Fruit fly (Drosophila melanogaster) whole organism, embryonic: Measurements from ENCODE around the gene CG31898.

Experiments used
- ATbp ChIP-seq: fragments of 200-800 bp; sonication (Bioruptor generic); optimal IDR thresholded peaks from 2 replicates; lab custom pipeline; 2017; ENCODE audit warnings: missing biosample characterization, mild to moderate bottlenecking, missing genetic modification characterization, missing genetic modification reagents
- Awh ChIP-seq: fragments of 200-800 bp; sonication (Bioruptor generic); IDR thresholded peaks from 2 replicates; pipeline ENCODE4, ENCODE4 v1.3.6; 2022; ENCODE audit warnings: missing biosample characterization, missing genetic modification characterization
- CG10274 ChIP-seq: fragments of 200-800 bp; sonication (Bioruptor generic); optimal IDR thresholded peaks from 3 replicates; lab custom pipeline; 2017; ENCODE audit warnings: missing biosample characterization, mild to moderate bottlenecking, missing genetic modification characterization
- CG11504 ChIP-seq: fragments of 200-800 bp; sonication (Bioruptor generic); optimal IDR thresholded peaks from 3 replicates; lab custom pipeline; 2019; ENCODE audit warnings: missing biosample characterization, mild to moderate bottlenecking, missing genetic modification characterization, moderate library complexity
- CG11560 ChIP-seq: fragments of 200-800 bp; sonication (Bioruptor generic); IDR thresholded peaks from 3 replicates; pipeline ENCODE4 v1.3.6; 2022; ENCODE audit warnings: missing biosample characterization, missing genetic modification characterization
- CG14014 ChIP-seq: fragments of 200-800 bp; sonication (Bioruptor generic); IDR thresholded peaks from 2 replicates; pipeline ENCODE4 v1.3.6; 2022; ENCODE audit warnings: missing biosample characterization, missing genetic modification characterization
- CG14710 ChIP-seq: fragments of 200-800 bp; sonication (Bioruptor generic); optimal IDR thresholded peaks from 3 replicates; lab custom pipeline; 2019; ENCODE audit warnings: missing biosample characterization, mild to moderate bottlenecking, missing genetic modification characterization, moderate library complexity
- CG1529 ChIP-seq: fragments of 200-800 bp; sonication (Bioruptor generic); optimal IDR thresholded peaks from 3 replicates; lab custom pipeline; 2018; ENCODE audit warnings: missing biosample characterization, missing genetic modification characterization
- CG17359 ChIP-seq: fragments of 200-800 bp; sonication (Bioruptor generic); optimal IDR thresholded peaks from 3 replicates; lab custom pipeline; 2018; ENCODE audit warnings: missing biosample characterization, mild to moderate bottlenecking, missing genetic modification characterization, moderate library complexity
- CG1792 ChIP-seq: fragments of 200-800 bp; sonication (Bioruptor generic); optimal IDR thresholded peaks from 2 replicates; lab custom pipeline; 2016; ENCODE audit warnings: missing biosample characterization, missing genetic modification characterization
- CG18476 ChIP-seq: fragments of 200-800 bp; sonication (Bioruptor generic); optimal IDR thresholded peaks from 2 replicates; lab custom pipeline; 2016; ENCODE audit warnings: missing biosample characterization, mild to moderate bottlenecking, missing genetic modification characterization
- CG34376 ChIP-seq: fragments of 200-800 bp; sonication (Bioruptor generic); optimal IDR thresholded peaks from 2 replicates; lab custom pipeline; 2018; ENCODE audit warnings: missing biosample characterization, mild to moderate bottlenecking, missing genetic modification characterization
- CG3726 ChIP-seq: fragments of 200-800 bp; sonication (Bioruptor generic); IDR thresholded peaks from 3 replicates; pipeline ENCODE4, ENCODE4 v1.3.6; 2022; ENCODE audit warnings: missing biosample characterization, missing genetic modification characterization
- CG4707 ChIP-seq: fragments of 200-800 bp; sonication (Bioruptor generic); optimal IDR thresholded peaks from 2 replicates; lab custom pipeline; 2018; ENCODE audit warnings: missing biosample characterization, mild to moderate bottlenecking, missing genetic modification characterization, moderate library complexity
- CG4730 ChIP-seq: fragments of 200-800 bp; sonication (Bioruptor generic); IDR thresholded peaks from 2 replicates; pipeline ENCODE4 v1.3.6; 2022; ENCODE audit warnings: missing biosample characterization, missing genetic modification characterization
- CG6791 ChIP-seq: fragments of 200-800 bp; sonication (Bioruptor generic); IDR thresholded peaks from 3 replicates; pipeline ENCODE4 v1.3.6; 2022; ENCODE audit warnings: missing biosample characterization, missing genetic modification characterization; ENCODE audit not compliant: partially characterized antibody
- CG6854 ChIP-seq: fragments of 200-800 bp; sonication (Bioruptor generic); optimal IDR thresholded peaks from 3 replicates; lab custom pipeline; 2017; ENCODE audit warnings: missing biosample characterization, mild to moderate bottlenecking, missing genetic modification characterization
- CG7928 ChIP-seq: fragments of 200-800 bp; sonication (Bioruptor generic); optimal IDR thresholded peaks from 2 replicates; lab custom pipeline; 2017; ENCODE audit warnings: missing biosample characterization, mild to moderate bottlenecking, missing genetic modification characterization
- CG8290 ChIP-seq, 3 experiments: fragments of 200-800 bp; sonication (Bioruptor generic); optimal IDR thresholded peaks; 2 replicates each; lab custom pipeline; 2016 to 2019; ENCODE audit warnings: missing biosample characterization in 3 of 3, missing genetic modification characterization in 3 of 3, mild to moderate bottlenecking in 2 of 3, moderate library complexity in 1 of 3
- CG8388 ChIP-seq: fragments of 200-800 bp; sonication (Bioruptor generic); optimal IDR thresholded peaks from 2 replicates; lab custom pipeline; 2019; ENCODE audit warnings: missing biosample characterization, mild to moderate bottlenecking, missing genetic modification characterization, moderate library complexity
- CG8765 ChIP-seq: fragments of 200-800 bp; sonication (Bioruptor generic); IDR thresholded peaks from 2 replicates; pipeline ENCODE4 v1.3.6; 2022; ENCODE audit warnings: missing biosample characterization, missing genetic modification characterization
- Gsc ChIP-seq: fragments of 200-800 bp; sonication (Bioruptor generic); IDR thresholded peaks from 2 replicates; pipeline ENCODE4 v1.3.6; 2022; ENCODE audit warnings: missing biosample characterization, missing genetic modification characterization
- HLH54F ChIP-seq: fragments of 200-800 bp; sonication (Bioruptor generic); optimal IDR thresholded peaks from 3 replicates; lab custom pipeline; 2016; ENCODE audit warnings: missing biosample characterization, missing genetic modification characterization
- HmgD ChIP-seq: fragments of 200-800 bp; sonication (Bioruptor generic); optimal IDR thresholded peaks from 3 replicates; lab custom pipeline; 2016; ENCODE audit warnings: missing biosample characterization, missing genetic modification characterization
- Hmr ChIP-seq: fragments of 200-800 bp; sonication (Bioruptor generic); optimal IDR thresholded peaks from 3 replicates; lab custom pipeline; 2017; ENCODE audit warnings: mild to moderate bottlenecking, missing biosample characterization, missing genetic modification reagents, missing genetic modification characterization
- Mad ChIP-seq: fragments of 200-800 bp; sonication (Bioruptor generic); optimal IDR thresholded peaks from 2 replicates; lab custom pipeline; 2016; ENCODE audit warnings: missing biosample characterization, missing genetic modification characterization
- Oaz ChIP-seq: fragments of 200-800 bp; sonication (Bioruptor generic); IDR thresholded peaks from 2 replicates; pipeline ENCODE4 v1.3.6; 2022; ENCODE audit warnings: missing biosample characterization, missing genetic modification characterization
- Ptx1 ChIP-seq: fragments of 200-800 bp; sonication (Bioruptor generic); IDR thresholded peaks from 2 replicates; pipeline ENCODE4 v1.3.6; 2022; ENCODE audit warnings: missing biosample characterization, missing genetic modification characterization
- Scr ChIP-seq: fragments of 200-800 bp; sonication (Bioruptor generic); IDR thresholded peaks from 2 replicates; pipeline ENCODE4 v1.3.6; 2022; ENCODE audit warnings: missing biosample characterization, missing genetic modification characterization; ENCODE audit not compliant: partially characterized antibody
- Sin3A ChIP-seq: fragments of >200 bp; optimal IDR thresholded peaks from 2 replicates; lab custom pipeline; 2018
- Spps ChIP-seq: fragments of 200-800 bp; sonication (Bioruptor generic); optimal IDR thresholded peaks from 2 replicates; lab custom pipeline; 2018; ENCODE audit warnings: missing biosample characterization, mild to moderate bottlenecking, missing genetic modification characterization
- bab2 ChIP-seq: fragments of 200-800 bp; sonication (Bioruptor generic); optimal IDR thresholded peaks from 2 replicates; lab custom pipeline; 2016; ENCODE audit warnings: missing biosample characterization, missing genetic modification characterization
- bcd ChIP-seq: fragments of 200-800 bp; sonication (Bioruptor generic); optimal IDR thresholded peaks from 2 replicates; lab custom pipeline; 2017; ENCODE audit warnings: missing biosample characterization, mild to moderate bottlenecking, missing genetic modification characterization
- btn ChIP-seq: fragments of 200-800 bp; sonication (Bioruptor generic); optimal IDR thresholded peaks from 2 replicates; lab custom pipeline; 2016; ENCODE audit warnings: missing biosample characterization, missing genetic modification characterization
- chn ChIP-seq: fragments of 200-800 bp; sonication (Bioruptor generic); optimal IDR thresholded peaks from 2 replicates; lab custom pipeline; 2016; ENCODE audit warnings: missing biosample characterization, missing genetic modification characterization
- crc ChIP-seq: fragments of 200-800 bp; sonication (Bioruptor generic); optimal IDR thresholded peaks from 2 replicates; lab custom pipeline; 2016; ENCODE audit warnings: missing biosample characterization, missing genetic modification characterization
- crol ChIP-seq: fragments of 200-800 bp; sonication (Bioruptor generic); IDR thresholded peaks from 2 replicates; pipeline ENCODE4 v1.3.6; 2022; ENCODE audit warnings: missing biosample characterization, missing genetic modification characterization
- dimm ChIP-seq: fragments of 200-800 bp; sonication (Bioruptor generic); IDR thresholded peaks from 2 replicates; pipeline ENCODE4 v1.3.6; 2022; ENCODE audit warnings: missing biosample characterization, missing genetic modification characterization
- dysf ChIP-seq: fragments of 200-800 bp; sonication (Bioruptor generic); IDR thresholded peaks from 3 replicates; pipeline ENCODE4 v1.3.6; 2022; ENCODE audit warnings: missing biosample characterization, missing genetic modification characterization
- grn ChIP-seq: fragments of 200-800 bp; sonication (Bioruptor generic); optimal IDR thresholded peaks from 3 replicates; lab custom pipeline; 2017; ENCODE audit warnings: missing biosample characterization, missing genetic modification characterization
- kah ChIP-seq: fragments of 200-800 bp; sonication (Bioruptor generic); optimal IDR thresholded peaks from 2 replicates; lab custom pipeline; 2018; ENCODE audit warnings: missing biosample characterization, mild to moderate bottlenecking, missing genetic modification characterization
- lmd ChIP-seq: fragments of 200-800 bp; sonication (Bioruptor generic); IDR thresholded peaks from 2 replicates; pipeline ENCODE4 v1.3.6; 2022; ENCODE audit warnings: missing biosample characterization, missing genetic modification characterization
- luna ChIP-seq: fragments of 200-800 bp; sonication (Bioruptor generic); optimal IDR thresholded peaks from 2 replicates; lab custom pipeline; 2016; ENCODE audit warnings: missing biosample characterization, missing genetic modification characterization
- mld ChIP-seq: fragments of 200-800 bp; sonication (Bioruptor generic); IDR thresholded peaks from 3 replicates; pipeline ENCODE4 v1.3.6; 2022; ENCODE audit warnings: missing biosample characterization, missing genetic modification characterization; ENCODE audit not compliant: partially characterized antibody
- nerfin-1 ChIP-seq: fragments of 200-800 bp; sonication (Bioruptor generic); optimal IDR thresholded peaks from 3 replicates; lab custom pipeline; 2019; ENCODE audit warnings: missing biosample characterization, mild to moderate bottlenecking, missing genetic modification characterization, moderate library complexity
- peb ChIP-seq: fragments of 200-800 bp; sonication (Bioruptor generic); IDR thresholded peaks from 2 replicates; pipeline ENCODE4 v1.3.6; 2022; ENCODE audit warnings: missing biosample characterization, missing genetic modification characterization
- sens-2 ChIP-seq: fragments of 200-800 bp; sonication (Bioruptor generic); IDR thresholded peaks from 2 replicates; pipeline ENCODE4 v1.3.6; 2022; ENCODE audit warnings: missing biosample characterization, missing genetic modification characterization
- toy ChIP-seq: fragments of 200-800 bp; sonication (Bioruptor generic); IDR thresholded peaks from 2 replicates; pipeline ENCODE4 v1.3.6; 2022; ENCODE audit warnings: missing biosample characterization, missing genetic modification characterization
- vnd ChIP-seq: fragments of 200-800 bp; sonication (Bioruptor generic); IDR thresholded peaks from 3 replicates; pipeline ENCODE4 v1.3.6; 2022; ENCODE audit warnings: missing biosample characterization, missing genetic modification characterization; ENCODE audit not compliant: partially characterized antibody
- vvl ChIP-seq: fragments of 200-800 bp; sonication (Bioruptor generic); IDR thresholded peaks from 2 replicates; pipeline ENCODE4 v1.3.6; 2022; ENCODE audit warnings: missing biosample characterization, missing genetic modification characterization
- yki ChIP-seq: fragments of >200 bp; optimal IDR thresholded peaks from 3 replicates; lab custom pipeline; 2018

The CG31898 gene

DNA sequence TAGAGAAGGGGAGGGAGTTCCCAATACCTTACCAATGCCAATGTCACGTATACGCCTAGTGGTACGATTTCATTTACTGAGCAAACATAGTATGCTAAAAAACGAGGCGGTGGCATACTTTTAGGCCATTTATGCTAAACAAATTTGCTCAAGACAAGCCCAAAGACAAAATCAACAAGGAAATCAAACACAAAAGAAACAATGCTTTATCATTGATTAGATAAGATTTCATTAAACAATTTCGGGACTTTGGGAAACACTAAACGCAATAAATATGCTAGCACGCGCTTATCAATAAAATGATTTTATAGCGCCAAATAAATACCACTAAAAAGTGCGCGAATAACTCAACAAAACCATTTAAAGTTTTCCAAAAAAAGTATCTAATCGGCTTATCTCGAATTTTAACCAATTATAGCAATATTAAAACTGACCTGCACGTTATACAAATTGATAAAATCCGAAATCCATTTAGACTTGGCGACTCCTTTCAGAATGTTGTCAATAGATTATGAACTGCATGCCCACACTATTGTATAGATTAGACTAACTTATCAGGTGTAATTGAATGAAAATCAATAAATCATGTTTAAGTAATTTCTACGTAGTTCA lies 49.6 kb upstream of the CG31898 start (continued):
- TF ChIP-seq HLH54F (GFP tag; lab: Kevin White, UChicago) (no peak), CG4707 (GFP tag; lab: Kevin White, UChicago) (peak; percentile 35), CG8765 (GFP tag; lab: Robert Waterston, UW) (no peak), dimm (GFP tag; lab: Robert Waterston, UW) (no peak), bab2 (no peak), CG3726 (GFP tag; lab: Robert Waterston, UW) (no peak), peb (GFP tag; lab: Robert Waterston, UW) (no peak), yki (lab: Kevin White, UChicago) (no peak), CG14710 (no peak), luna (GFP tag; lab: Kevin White, UChicago) (peak; percentile 35), CG8388 (GFP tag; lab: Kevin White, UChicago) (peak; percentile 8), sens-2 (GFP tag; lab: Robert Waterston, UW) (no peak), btn (GFP tag; lab: Kevin White, UChicago) (no peak), lmd (GFP tag; lab: Robert Waterston, UW) (no peak), toy (no peak), chn (GFP tag; lab: Kevin White, UChicago) (no peak), CG11504 (tag; lab: Kevin White, UChicago) (no peak), Mad (GFP tag; lab: Kevin White, UChicago) (no peak), CG7928 (GFP tag; lab: Kevin White, UChicago) (no peak), CG11560 (no peak), Scr (GFP tag; lab: Robert Waterston, UW) (no peak), Awh (GFP tag; lab: Robert Waterston, UW) (no peak; the same call in 1 of the 2 replicates), HmgD (GFP tag; lab: Kevin White, UChicago) (no peak), crc (GFP tag; lab: Kevin White, UChicago) (no peak), kah (no peak), CG1792 (no peak), Hmr (GFP tag; lab: Kevin White, UChicago) (peak; percentile 74), CG6854 (GFP tag; lab: Kevin White, UChicago) (peak; percentile 13), nerfin-1 (tag; lab: Kevin White, UChicago) (no peak), Gsc (GFP tag; lab: Robert Waterston, UW) (no peak), CG6791 (no peak), crol (GFP tag; lab: Robert Waterston, UW) (no peak), bcd (no peak), CG18476 (no peak), CG8290 (GFP tag; optimal IDR thresholded peaks at IDR 0.05; lab: Kevin White, UChicago) (no peak), CG8290 (tag; optimal IDR thresholded peaks at IDR 0.05; lab: Kevin White, UChicago) (peak in 1 of 2 experiments; percentile 63), CG10274 (GFP tag; lab: Kevin White, UChicago) (no peak), vnd (GFP tag; lab: Robert Waterston, UW) (no peak), CG1529 (GFP tag; lab: Kevin White, UChicago) (peak; percentile 14), Spps (tag; lab: Kevin White, UChicago) (no peak), vvl (GFP tag; lab: Robert Waterston, UW) (no peak), CG17359 (tag; lab: Kevin White, UChicago) (peak; percentile 59), mld (GFP tag; lab: Robert Waterston, UW) (no peak), Sin3A (no peak), dysf (GFP tag; lab: Robert Waterston, UW) (no peak), Oaz (GFP tag; lab: Robert Waterston, UW) (no peak), CG34376 (peak; percentile 57), grn (GFP tag; lab: Kevin White, UChicago) (peak; percentile 74), Ptx1 (no peak), CG14014 (GFP tag; lab: Robert Waterston, UW) (peak; percentile 52; the same call in 1 of the 2 replicates), CG4730 (GFP tag; lab: Robert Waterston, UW) (peak; percentile 6; the same call in 1 of the 2 replicates), ATbp (GFP tag; lab: Kevin White, UChicago) (peak; percentile 80)
